Worm (Caenorhabditis elegans) whole organism, L4 larva: ENCODE data around the gene C16A11.7.
A peak's percentile ranks its signal among the peaks of the same experiment; 100 is the strongest.

ENCODE experiments used
- D1046.2 ChIP-seq: fragments of 200-800 bp; sonication (Bioruptor generic); IDR thresholded peaks from 2 replicates; pipeline ENCODE4 v1.3.6; 2022; ENCODE audit warnings: missing genetic modification characterization, missing compliant biosample characterization
- F10B5.3 ChIP-seq: sonication (generic microtip); optimal IDR thresholded peaks from 2 replicates; lab custom pipeline; 2016; ENCODE audit warnings: mild to moderate bottlenecking, missing genetic modification characterization, missing compliant biosample characterization
- F37D6.2 ChIP-seq: sonication (generic microtip); optimal IDR thresholded peaks from 2 replicates; lab custom pipeline; 2016; ENCODE audit warnings: mild to moderate bottlenecking, missing genetic modification characterization, missing compliant biosample characterization
- F49E8.2 ChIP-seq: sonication (generic microtip); optimal IDR thresholded peaks from 2 replicates; lab custom pipeline; 2016; ENCODE audit warnings: missing compliant biosample characterization, mild to moderate bottlenecking, missing genetic modification characterization, borderline replicate concordance
- T20F7.1 ChIP-seq: fragments of 200-800 bp; sonication (Bioruptor generic); optimal IDR thresholded peaks from 2 replicates; lab custom pipeline; 2018; ENCODE audit warnings: mild to moderate bottlenecking, missing genetic modification characterization, missing compliant biosample characterization
- Y105C5A.15 ChIP-seq: fragments of 200-800 bp; sonication (Bioruptor generic); IDR thresholded peaks from 2 replicates; pipeline ENCODE4 v1.3.6; 2022; ENCODE audit warnings: missing genetic modification characterization, missing compliant biosample characterization
- Y75B8A.6 ChIP-seq: fragments of 200-800 bp; sonication (Bioruptor generic); IDR thresholded peaks from 2 replicates; pipeline ENCODE4 v1.3.6; 2022; ENCODE audit warnings: missing genetic modification reagents, missing genetic modification characterization, missing compliant biosample characterization
- aha-1 ChIP-seq: fragments of 150-350 bp; peaks from one replicate; lab custom pipeline; 2014; ENCODE audit warnings: missing biosample characterization, missing genetic modification characterization
- ceh-20 ChIP-seq: fragments of 200-800 bp; sonication (Bioruptor generic); IDR thresholded peaks from 2 replicates; pipeline ENCODE4 v1.3.6; 2022; ENCODE audit warnings: missing genetic modification reagents, missing genetic modification characterization, missing compliant biosample characterization
- ces-1 ChIP-seq: fragments of 150-350 bp; sonication (generic microtip); optimal IDR thresholded peaks from 4 replicates; lab custom pipeline; 2014; ENCODE audit warnings: missing biosample characterization, missing genetic modification reagents, missing genetic modification characterization
- cey-2 ChIP-seq: sonication (generic microtip); optimal IDR thresholded peaks from 3 replicates; lab custom pipeline; 2017; ENCODE audit warnings: missing genetic modification characterization, mild to moderate bottlenecking, missing compliant biosample characterization, antibody characterized with exemption, borderline replicate concordance; ENCODE audit not compliant: insufficient read depth
- daf-12 ChIP-seq: fragments of 150-350 bp; optimal IDR thresholded peaks from 2 replicates; lab custom pipeline; 2014; ENCODE audit warnings: missing biosample characterization, missing genetic modification reagents, missing genetic modification characterization
- daf-16 ChIP-seq, 3 experiments: sonication (generic microtip); optimal IDR thresholded peaks; 2 replicates each; lab custom pipeline; 2016 to 2017; ENCODE audit warnings: missing genetic modification characterization in 3 of 3, missing genetic modification reagents in 3 of 3, mild to moderate bottlenecking in 2 of 3, missing compliant biosample characterization in 2 of 3, missing biosample characterization in 1 of 3, moderate library complexity in 1 of 3
- daf-19 ChIP-seq: fragments of 200-800 bp; sonication (Bioruptor generic); conservative IDR thresholded peaks from 2 replicates; pipeline ENCODE4 v1.3.6; 2022; ENCODE audit warnings: missing genetic modification characterization, missing compliant biosample characterization
- daf-8 ChIP-seq: fragments of 200-800 bp; sonication (Bioruptor generic); IDR thresholded peaks from 2 replicates; pipeline ENCODE4 v1.3.6; 2022; ENCODE audit warnings: missing genetic modification characterization, missing compliant biosample characterization
- dmd-6 ChIP-seq: fragments of 200-800 bp; sonication (Bioruptor generic); IDR thresholded peaks from 2 replicates; pipeline ENCODE4 v1.3.6; 2022; ENCODE audit warnings: missing genetic modification reagents, missing genetic modification characterization, missing compliant biosample characterization
- dmd-8 ChIP-seq: fragments of 200-800 bp; sonication (Bioruptor generic); IDR thresholded peaks from 2 replicates; pipeline ENCODE4 v1.3.6; 2022; ENCODE audit warnings: missing genetic modification characterization, missing compliant biosample characterization
- duxl-1 ChIP-seq: sonication (generic microtip); optimal IDR thresholded peaks from 2 replicates; lab custom pipeline; 2016; ENCODE audit warnings: mild to moderate bottlenecking, missing genetic modification characterization, moderate library complexity, missing compliant biosample characterization; ENCODE audit not compliant: poor library complexity
- egl-27 ChIP-seq: sonication (generic microtip); optimal IDR thresholded peaks from 3 replicates; lab custom pipeline; 2017; ENCODE audit warnings: missing biosample characterization, missing genetic modification reagents, missing genetic modification characterization
- egl-43 ChIP-seq: fragments of 200-800 bp; sonication (Bioruptor generic); IDR thresholded peaks from 2 replicates; pipeline ENCODE4 v1.3.6; 2022; ENCODE audit warnings: missing genetic modification reagents, missing genetic modification characterization, missing compliant biosample characterization
- fkh-10 ChIP-seq: fragments of 150-350 bp; optimal IDR thresholded peaks from 2 replicates; lab custom pipeline; 2014; ENCODE audit warnings: missing biosample characterization, missing genetic modification reagents, missing genetic modification characterization
- fos-1 ChIP-seq: fragments of 150-350 bp; optimal IDR thresholded peaks from 2 replicates; lab custom pipeline; 2014; ENCODE audit warnings: missing biosample characterization, missing genetic modification characterization
- hif-1 ChIP-seq, 2 experiments: sonication (generic microtip); optimal IDR thresholded peaks; 2 replicates each; lab custom pipeline; 2016 to 2017; ENCODE audit warnings: missing compliant biosample characterization in 2 of 2, missing genetic modification characterization in 2 of 2, missing genetic modification reagents in 2 of 2, missing genotype in 2 of 2, mild to moderate bottlenecking in 1 of 2
- hmg-1.1 ChIP-seq: fragments of 200-800 bp; sonication (Bioruptor generic); IDR thresholded peaks from 2 replicates; pipeline ENCODE4 v1.3.6; 2022; ENCODE audit warnings: missing genetic modification reagents, missing genetic modification characterization, missing compliant biosample characterization
- lim-7 ChIP-seq: fragments of 200-800 bp; sonication (Bioruptor generic); IDR thresholded peaks from 2 replicates; pipeline ENCODE4 v1.3.6; 2022; ENCODE audit warnings: missing genetic modification characterization, missing compliant biosample characterization
- lin-29 ChIP-seq: fragments of 200-800 bp; sonication (Bioruptor generic); IDR thresholded peaks from 2 replicates; pipeline ENCODE4 v1.3.6; 2022; ENCODE audit warnings: missing genetic modification reagents, missing genetic modification characterization, missing compliant biosample characterization
- lin-39 ChIP-seq: fragments of 150-350 bp; optimal IDR thresholded peaks from 2 replicates; lab custom pipeline; 2014; ENCODE audit warnings: missing biosample characterization, missing genetic modification reagents, missing genetic modification characterization
- madf-9 ChIP-seq: fragments of 200-800 bp; sonication (Bioruptor generic); conservative IDR thresholded peaks from 2 replicates; pipeline ENCODE4 v1.3.6; 2022; ENCODE audit warnings: missing genetic modification reagents, missing genetic modification characterization, missing compliant biosample characterization
- mes-2 ChIP-seq: sonication (generic microtip); optimal IDR thresholded peaks from 2 replicates; lab custom pipeline; 2016; ENCODE audit warnings: missing genotype, mild to moderate bottlenecking, missing genetic modification characterization, missing compliant biosample characterization; ENCODE audit not compliant: poor library complexity, severe bottlenecking
- mxl-3 ChIP-seq: fragments of 200-800 bp; sonication (Bioruptor generic); optimal IDR thresholded peaks from 2 replicates; lab custom pipeline; 2018; ENCODE audit warnings: mild to moderate bottlenecking, missing genetic modification characterization, missing compliant biosample characterization
- nhr-102 ChIP-seq: sonication (generic microtip); optimal IDR thresholded peaks from 2 replicates; lab custom pipeline; 2016; ENCODE audit warnings: mild to moderate bottlenecking, missing genetic modification characterization, moderate library complexity, missing compliant biosample characterization
- nhr-111 ChIP-seq: fragments of 200-800 bp; sonication (Bioruptor generic); optimal IDR thresholded peaks from 2 replicates; lab custom pipeline; 2018; ENCODE audit warnings: mild to moderate bottlenecking, missing genetic modification characterization, missing compliant biosample characterization
- nhr-237 ChIP-seq: sonication (generic microtip); optimal IDR thresholded peaks from 2 replicates; lab custom pipeline; 2017; ENCODE audit warnings: missing biosample characterization, missing genetic modification characterization
- nhr-25 ChIP-seq: sonication (generic microtip); optimal IDR thresholded peaks from 2 replicates; lab custom pipeline; 2017; ENCODE audit warnings: missing genetic modification characterization, mild to moderate bottlenecking, missing compliant biosample characterization, antibody characterized with exemption, moderate library complexity, borderline replicate concordance; ENCODE audit not compliant: insufficient read depth
- nhr-28 ChIP-seq: fragments of 150-350 bp; optimal IDR thresholded peaks from 2 replicates; lab custom pipeline; 2014; ENCODE audit warnings: missing biosample characterization, missing genetic modification characterization
- nhr-6 ChIP-seq: fragments of 150-350 bp; optimal IDR thresholded peaks from 2 replicates; lab custom pipeline; 2014; ENCODE audit warnings: missing biosample characterization, missing genetic modification characterization
- nhr-77 ChIP-seq: fragments of 150-350 bp; optimal IDR thresholded peaks from 2 replicates; lab custom pipeline; 2014; ENCODE audit warnings: missing biosample characterization, missing genetic modification characterization
- pqm-1 ChIP-seq: sonication (generic microtip); optimal IDR thresholded peaks from 2 replicates; lab custom pipeline; 2017; ENCODE audit warnings: missing biosample characterization, missing genetic modification characterization
- skn-1 ChIP-seq: fragments of 150-350 bp; optimal IDR thresholded peaks from 2 replicates; lab custom pipeline; 2014; ENCODE audit warnings: missing biosample characterization, missing genetic modification characterization
- snpc-4 ChIP-seq: fragments of 150-350 bp; optimal IDR thresholded peaks from 2 replicates; lab custom pipeline; 2014; ENCODE audit warnings: missing biosample characterization, missing genetic modification characterization
- spr-1 ChIP-seq: sonication (generic microtip); optimal IDR thresholded peaks from 2 replicates; lab custom pipeline; 2016; ENCODE audit warnings: mild to moderate bottlenecking, missing genetic modification characterization, missing compliant biosample characterization
- spr-3 ChIP-seq: fragments of 200-800 bp; sonication (Bioruptor generic); optimal IDR thresholded peaks from 2 replicates; lab custom pipeline; 2018; ENCODE audit warnings: mild to moderate bottlenecking, missing genetic modification characterization, missing compliant biosample characterization
- tag-97 ChIP-seq: fragments of 200-800 bp; sonication (Bioruptor generic); IDR thresholded peaks from 2 replicates; pipeline ENCODE4 v1.3.6; 2022; ENCODE audit warnings: missing genetic modification characterization, missing compliant biosample characterization
- unc-130 ChIP-seq: sonication (generic microtip); optimal IDR thresholded peaks from 2 replicates; lab custom pipeline; 2016; ENCODE audit warnings: missing genetic modification reagents, missing genetic modification characterization, missing compliant biosample characterization
- zip-2 ChIP-seq: fragments of 150-350 bp; optimal IDR thresholded peaks from 2 replicates; lab custom pipeline; 2014; ENCODE audit warnings: missing biosample characterization, missing genetic modification characterization

Gene C16A11.7

DNA sequence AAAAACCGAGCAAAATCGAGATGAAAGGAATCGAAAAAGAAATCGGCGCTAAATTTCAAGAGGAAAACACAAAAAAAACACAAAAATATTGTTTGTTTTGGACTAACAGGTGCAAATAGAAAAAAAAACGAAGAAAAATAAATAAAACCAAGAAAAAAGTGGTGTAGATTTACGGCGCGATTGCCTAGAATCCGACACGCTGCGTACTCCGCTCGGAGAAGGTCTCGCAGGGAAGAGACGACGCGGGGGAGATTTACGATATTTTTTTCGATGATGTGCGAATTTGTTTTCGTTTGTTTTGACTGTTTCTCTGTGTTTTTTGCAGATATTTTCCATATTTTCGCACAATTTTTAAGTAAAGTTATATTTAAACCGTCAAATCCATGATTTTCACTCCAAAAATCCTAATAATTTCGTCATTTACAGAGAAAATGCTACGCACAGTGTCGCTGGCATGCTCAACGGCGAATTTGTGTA, 42.5 kb upstream of the C16A11.7 start, which contains the start of gene sco-1 (continued):
- TF ChIP-seq lin-39 (peak; percentile 30), tag-97 (GFP tag; lab: Robert Waterston, UW) (peak; percentile 95), daf-8 (GFP tag; lab: Robert Waterston, UW) (no peak), skn-1 (tag; lab: Kevin White, UChicago) (no peak), Y75B8A.6 (GFP tag; lab: Robert Waterston, UW) (no peak), daf-12 (tag; lab: Kevin White, UChicago) (no peak), fkh-10 (GFP tag; lab: Kevin White, UChicago) (peak; percentile 97), hif-1 (tag; optimal IDR thresholded peaks at IDR 0.05; lab: Kevin White, UChicago) (peak in 1 of 2 experiments; percentile 95), nhr-28 (tag; lab: Kevin White, UChicago) (peak; percentile 81), spr-3 (peak; percentile 56), mxl-3 (GFP tag; lab: Kevin White, UChicago) (peak; percentile 68), F10B5.3 (no peak), madf-9 (GFP tag; lab: Robert Waterston, UW) (peak; percentile 91), T20F7.1 (GFP tag; lab: Kevin White, UChicago) (no peak)

DNA sequence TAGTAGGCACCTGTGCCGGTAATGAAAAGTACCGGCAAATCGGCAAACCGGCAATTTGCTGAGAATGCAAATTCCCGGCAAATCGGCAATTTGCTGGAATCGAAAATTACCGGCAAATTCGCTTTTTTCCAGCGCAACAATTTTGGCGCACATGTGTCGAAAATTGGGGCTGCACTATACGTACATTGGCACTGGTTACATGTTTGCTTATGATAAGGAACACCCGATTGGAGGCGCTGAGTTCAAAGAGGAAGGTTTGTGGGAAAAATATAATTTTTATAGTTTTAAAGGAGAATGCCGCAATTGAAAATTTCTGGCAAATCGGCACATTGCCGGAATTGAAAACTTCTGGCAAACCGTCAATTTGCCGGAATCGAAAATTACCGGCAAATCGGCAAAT, 40.5 kb upstream of the C16A11.7 start:
- TF ChIP-seq T20F7.1 (GFP tag; lab: Kevin White, UChicago): no peak
- TF ChIP-seq daf-16 (GFP tag; optimal IDR thresholded peaks at IDR 0.05; lab: Kevin White, UChicago): no peak
- no peak for TF ChIP-seq daf-16 (tag; optimal IDR thresholded peaks at IDR 0.05; lab: Kevin White, UChicago)
- TF ChIP-seq nhr-237 (tag; lab: Kevin White, UChicago): no peak
- TF ChIP-seq nhr-111 (GFP tag; lab: Kevin White, UChicago): no peak
- no peak for TF ChIP-seq lin-39
- peak; percentile 16 for TF ChIP-seq pqm-1
- peak; percentile 57 for TF ChIP-seq aha-1 (tag; lab: Kevin White, UChicago)

DNA sequence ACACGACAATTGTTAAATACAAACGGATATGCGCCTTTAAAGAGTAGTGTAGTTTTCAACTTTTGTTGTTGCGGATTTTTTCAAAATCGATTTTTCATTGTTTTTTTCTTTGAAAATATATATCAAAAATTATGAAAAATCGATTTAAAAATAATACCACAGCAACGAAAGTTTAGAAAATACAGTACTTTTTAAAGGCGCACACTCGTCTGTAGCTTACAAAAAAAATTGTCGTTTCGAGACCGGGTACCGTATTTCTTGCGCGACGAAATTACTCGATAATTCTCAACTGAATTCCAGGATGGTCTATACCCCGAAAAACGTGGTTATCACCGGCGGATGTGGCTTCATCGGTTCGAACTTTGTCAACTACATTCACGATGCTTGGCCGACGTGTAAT, 38.0 kb upstream of the C16A11.7 start, which contains the start of gene rml-4:
TSS of gene rml-4 (plus strand) at position 301 of the 400 bp plus-strand sequence.
- TF ChIP-seq nhr-102 (tag; lab: Kevin White, UChicago) (no peak), fos-1 (tag; lab: Kevin White, UChicago) (no peak), ces-1 (GFP tag; lab: Kevin White, UChicago) (no peak), daf-8 (GFP tag; lab: Robert Waterston, UW) (no peak), cey-2 (tag; lab: Kevin White, UChicago) (no peak), dmd-8 (no peak), duxl-1 (tag; lab: Kevin White, UChicago) (no peak), mxl-3 (GFP tag; lab: Kevin White, UChicago) (no peak), nhr-25 (no peak), lin-29 (no peak), madf-9 (GFP tag; lab: Robert Waterston, UW) (no peak), lin-39 (no peak), snpc-4 (tag; lab: Kevin White, UChicago) (no peak), skn-1 (tag; lab: Kevin White, UChicago) (no peak), pqm-1 (no peak), D1046.2 (GFP tag; lab: Robert Waterston, UW) (no peak), mes-2 (tag; lab: Kevin White, UChicago) (no peak)

DNA sequence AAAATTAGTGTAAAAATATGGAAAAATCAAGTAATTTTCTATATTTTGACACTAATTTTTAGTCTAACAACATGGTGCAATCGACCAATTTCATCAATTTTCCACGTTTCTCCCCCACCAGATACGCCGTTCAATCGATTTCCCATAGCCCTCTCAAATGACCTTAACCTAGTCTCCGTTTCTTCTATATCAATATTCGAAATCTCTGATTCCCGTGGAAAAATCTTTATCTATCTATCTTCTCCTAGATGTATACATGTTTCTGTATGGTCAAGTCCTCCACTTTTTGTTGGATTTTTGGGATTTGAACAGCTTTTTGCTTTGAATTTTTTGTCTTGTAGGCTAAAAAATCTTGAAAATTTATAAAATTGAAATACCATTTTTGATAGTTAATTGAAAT, 37.4 kb upstream of the C16A11.7 start:
- TF ChIP-seq dmd-6 (GFP tag; lab: Robert Waterston, UW) (no peak), daf-19 (GFP tag; lab: Robert Waterston, UW) (no peak), nhr-6 (tag; lab: Kevin White, UChicago) (no peak), fkh-10 (GFP tag; lab: Kevin White, UChicago) (no peak), F49E8.2 (no peak), lim-7 (GFP tag; lab: Robert Waterston, UW) (no peak), Y105C5A.15 (GFP tag; lab: Robert Waterston, UW) (no peak), hmg-1.1 (GFP tag; lab: Robert Waterston, UW) (no peak), unc-130 (no peak), egl-43 (GFP tag; lab: Robert Waterston, UW) (no peak), nhr-77 (no peak), dmd-8 (no peak), F37D6.2 (tag; lab: Kevin White, UChicago) (no peak), spr-1 (no peak), nhr-111 (GFP tag; lab: Kevin White, UChicago) (no peak), egl-27 (tag; lab: Kevin White, UChicago) (no peak), skn-1 (tag; lab: Kevin White, UChicago) (no peak), zip-2 (tag; lab: Kevin White, UChicago) (no peak), ceh-20 (GFP tag; lab: Robert Waterston, UW) (no peak)
